Worm (Caenorhabditis elegans) whole organism, L4/young adult: ENCODE data around the gene C31H2.14.

Experiments
- W03F9.2 ChIP-seq: fragments of 150-350 bp; optimal IDR thresholded peaks from 2 replicates; lab custom pipeline; 2014; ENCODE audit warnings: missing biosample characterization, missing genetic modification characterization
- dao-5 ChIP-seq: sonication (generic microtip); optimal IDR thresholded peaks from 2 replicates; lab custom pipeline; 2016; ENCODE audit warnings: missing genotype, missing genetic modification characterization, moderate library complexity, missing compliant biosample characterization
- him-1 ChIP-seq: sonication (generic microtip); optimal IDR thresholded peaks from 2 replicates; lab custom pipeline; 2016; ENCODE audit warnings: missing genotype, missing genetic modification reagents, missing genetic modification characterization, missing compliant biosample characterization

ce11 chrX:5098935-5099334 is 49.1 kb upstream of the C31H2.14 start:
- TF ChIP-seq dao-5 (tag; lab: Kevin White, UChicago) (no peak), him-1 (no peak), W03F9.2 (tag; lab: Kevin White, UChicago) (no peak)
